Worm (Caenorhabditis elegans) whole organism, L3 larva: ENCODE results near the gene T06A10.2.

ENCODE experiments used
- R02D3.7 ChIP-seq: fragments of 150-350 bp; optimal IDR thresholded peaks from 2 replicates; lab custom pipeline; 2014; ENCODE audit warnings: missing biosample characterization, missing genetic modification characterization
- ZK546.5 ChIP-seq: sonication (generic microtip); optimal IDR thresholded peaks from 2 replicates; lab custom pipeline; 2017; ENCODE audit warnings: missing biosample characterization, missing genetic modification characterization
- aly-2 ChIP-seq: fragments of 150-350 bp; optimal IDR thresholded peaks from 2 replicates; lab custom pipeline; 2014; ENCODE audit warnings: missing biosample characterization, missing genetic modification characterization
- ama-1 ChIP-seq: fragments of 150-350 bp; optimal IDR thresholded peaks from 2 replicates; lab custom pipeline; 2018
- ceh-16 ChIP-seq: sonication (generic microtip); optimal IDR thresholded peaks from 2 replicates; lab custom pipeline; 2017; ENCODE audit warnings: missing biosample characterization, missing genetic modification characterization
- ceh-28 ChIP-seq: fragments of 150-350 bp; optimal IDR thresholded peaks from 2 replicates; lab custom pipeline; 2014; ENCODE audit warnings: missing biosample characterization, missing genetic modification reagents, missing genetic modification characterization
- ceh-82 ChIP-seq: fragments of 150-350 bp; optimal IDR thresholded peaks from 2 replicates; lab custom pipeline; 2014; ENCODE audit warnings: missing biosample characterization, missing genetic modification characterization
- ceh-9 ChIP-seq: sonication (generic microtip); optimal IDR thresholded peaks from 2 replicates; lab custom pipeline; 2018; ENCODE audit warnings: missing biosample characterization, missing genetic modification characterization
- daf-12 ChIP-seq: fragments of 150-350 bp; optimal IDR thresholded peaks from 2 replicates; lab custom pipeline; 2014; ENCODE audit warnings: missing biosample characterization, missing genetic modification reagents, missing genetic modification characterization
- egl-27 ChIP-seq: sonication (generic microtip); optimal IDR thresholded peaks from 4 replicates; lab custom pipeline; 2017; ENCODE audit warnings: missing biosample characterization, missing genetic modification reagents, missing genetic modification characterization
- egl-5 ChIP-seq: fragments of 150-350 bp; optimal IDR thresholded peaks from 2 replicates; lab custom pipeline; 2017; ENCODE audit warnings: missing biosample characterization, missing genetic modification reagents, missing genetic modification characterization, inconsistent platforms
- elt-1 ChIP-seq: fragments of 150-350 bp; optimal IDR thresholded peaks from 2 replicates; lab custom pipeline; 2014; ENCODE audit warnings: missing biosample characterization, missing genetic modification characterization
- elt-2 ChIP-seq: sonication (generic microtip); optimal IDR thresholded peaks from 2 replicates; lab custom pipeline; 2016; ENCODE audit warnings: missing genetic modification reagents, mild to moderate bottlenecking, missing genetic modification characterization, missing compliant biosample characterization
- fkh-10 ChIP-seq: sonication (generic microtip); optimal IDR thresholded peaks from 2 replicates; lab custom pipeline; 2017; ENCODE audit warnings: missing biosample characterization, missing genetic modification reagents, missing genetic modification characterization
- fkh-2 ChIP-seq: fragments of 150-350 bp; optimal IDR thresholded peaks from 2 replicates; lab custom pipeline; 2014; ENCODE audit warnings: missing biosample characterization, missing genetic modification reagents, missing genetic modification characterization
- hmg-11 ChIP-seq: sonication (generic microtip); optimal IDR thresholded peaks from 2 replicates; lab custom pipeline; 2016; ENCODE audit warnings: missing genetic modification characterization, missing compliant biosample characterization
- jun-1 ChIP-seq: fragments of 150-350 bp; optimal IDR thresholded peaks from 2 replicates; lab custom pipeline; 2014; ENCODE audit warnings: missing biosample characterization, missing genetic modification reagents, missing genetic modification characterization
- lin-15B ChIP-seq: fragments of 150-350 bp; optimal IDR thresholded peaks from 2 replicates; lab custom pipeline; 2014; ENCODE audit warnings: missing biosample characterization, missing genetic modification characterization
- lin-39 ChIP-seq: fragments of 150-350 bp; optimal IDR thresholded peaks from 2 replicates; lab custom pipeline; 2018; ENCODE audit warnings: missing biosample characterization, missing genetic modification reagents, missing genetic modification characterization
- lsy-12 ChIP-seq: sonication (generic microtip); optimal IDR thresholded peaks from 2 replicates; lab custom pipeline; 2016; ENCODE audit warnings: mild to moderate bottlenecking, missing genetic modification characterization, missing compliant biosample characterization
- mml-1 ChIP-seq: fragments of 150-350 bp; sonication (generic microtip); optimal IDR thresholded peaks from 3 replicates; lab custom pipeline; 2014; ENCODE audit warnings: missing biosample characterization, missing genetic modification characterization
- nfya-1 ChIP-seq: sonication (generic microtip); optimal IDR thresholded peaks from 2 replicates; lab custom pipeline; 2017; ENCODE audit warnings: missing genetic modification characterization, mild to moderate bottlenecking, missing compliant biosample characterization, antibody characterized with exemption, moderate library complexity; ENCODE audit not compliant: insufficient read depth
- nhr-11 ChIP-seq: fragments of 150-350 bp; optimal IDR thresholded peaks from 2 replicates; lab custom pipeline; 2014; ENCODE audit warnings: missing biosample characterization, missing genetic modification characterization
- nhr-23 ChIP-seq: fragments of 150-350 bp; optimal IDR thresholded peaks from 2 replicates; lab custom pipeline; 2014; ENCODE audit warnings: missing biosample characterization, missing genetic modification reagents, missing genetic modification characterization
- nhr-237 ChIP-seq: fragments of 150-350 bp; optimal IDR thresholded peaks from 2 replicates; lab custom pipeline; 2014; ENCODE audit warnings: missing biosample characterization, missing genetic modification characterization
- nhr-25 ChIP-seq: sonication (generic microtip); optimal IDR thresholded peaks from 2 replicates; lab custom pipeline; 2017; ENCODE audit warnings: missing biosample characterization, missing genetic modification characterization
- nhr-28 ChIP-seq: fragments of 150-350 bp; optimal IDR thresholded peaks from 2 replicates; lab custom pipeline; 2014; ENCODE audit warnings: missing biosample characterization, missing genetic modification characterization
- nhr-67 ChIP-seq: fragments of 150-350 bp; optimal IDR thresholded peaks from 2 replicates; lab custom pipeline; 2014; ENCODE audit warnings: missing biosample characterization, missing genetic modification characterization
- nhr-76 ChIP-seq: fragments of 150-350 bp; sonication (generic microtip); optimal IDR thresholded peaks from 5 replicates; lab custom pipeline; 2014; ENCODE audit warnings: missing biosample characterization, missing genetic modification characterization
- nhr-77 ChIP-seq: fragments of 150-350 bp; optimal IDR thresholded peaks from 2 replicates; lab custom pipeline; 2014; ENCODE audit warnings: missing biosample characterization, missing genetic modification characterization
- pha-4 ChIP-seq: fragments of 150-350 bp; optimal IDR thresholded peaks from 2 replicates; lab custom pipeline; 2014; ENCODE audit warnings: missing biosample characterization, missing genetic modification reagents, missing genetic modification characterization
- pqm-1 ChIP-seq: fragments of 150-350 bp; optimal IDR thresholded peaks from 2 replicates; lab custom pipeline; 2017; ENCODE audit warnings: missing biosample characterization, missing genetic modification characterization, inconsistent platforms
- sea-2 ChIP-seq: fragments of 150-350 bp; sonication (generic microtip); optimal IDR thresholded peaks from 4 replicates; lab custom pipeline; 2014; ENCODE audit warnings: missing biosample characterization, missing genetic modification reagents, missing genetic modification characterization
- skn-1 ChIP-seq: fragments of 150-350 bp; optimal IDR thresholded peaks from 2 replicates; lab custom pipeline; 2014; ENCODE audit warnings: missing biosample characterization, missing genetic modification characterization
- snpc-4 ChIP-seq: fragments of 150-350 bp; optimal IDR thresholded peaks from 2 replicates; lab custom pipeline; 2014; ENCODE audit warnings: missing biosample characterization, missing genetic modification characterization
- tbx-2 ChIP-seq: sonication (generic microtip); optimal IDR thresholded peaks from 2 replicates; lab custom pipeline; 2016; ENCODE audit warnings: mild to moderate bottlenecking, missing genetic modification characterization, missing compliant biosample characterization
- unc-39 ChIP-seq: sonication (generic microtip); optimal IDR thresholded peaks from 4 replicates; lab custom pipeline; 2017; ENCODE audit warnings: missing biosample characterization, missing genetic modification characterization
- zag-1 ChIP-seq: fragments of 150-350 bp; optimal IDR thresholded peaks from 2 replicates; lab custom pipeline; 2014; ENCODE audit warnings: missing biosample characterization, missing genetic modification characterization
- ztf-4 ChIP-seq: fragments of 150-350 bp; optimal IDR thresholded peaks from 2 replicates; lab custom pipeline; 2014; ENCODE audit warnings: missing biosample characterization, missing genetic modification characterization

T06A10.2 gene

ce11 chrIV:16865487-16865886, 29.9 kb upstream of the T06A10.2 start, which contains the start of gene gtsf-1:
gtsf-1 (plus strand) TSS chrIV:16865840.
- peak; percentile 83 for TF ChIP-seq nfya-1
- TF ChIP-seq skn-1 (tag; lab: Kevin White, UChicago): peak; percentile 60
- peak; percentile 88 for TF ChIP-seq hmg-11 (tag; lab: Kevin White, UChicago)
- no peak for TF ChIP-seq ztf-4 (tag; lab: Kevin White, UChicago)
- TF ChIP-seq aly-2 (tag; lab: Kevin White, UChicago): no peak
- peak; percentile 60 for TF ChIP-seq nhr-25
- peak; percentile 65 for TF ChIP-seq egl-5 (tag; lab: Kevin White, UChicago)
- peak; percentile 42 for TF ChIP-seq tbx-2 (tag; lab: Kevin White, UChicago)
- peak; percentile 51 for TF ChIP-seq elt-2 (tag; lab: Kevin White, UChicago)
- peak; percentile 74 for TF ChIP-seq nhr-23 (tag; lab: Kevin White, UChicago)
- no peak for TF ChIP-seq unc-39 (tag; lab: Kevin White, UChicago)
- TF ChIP-seq ZK546.5 (tag; lab: Kevin White, UChicago): no peak
- TF ChIP-seq lsy-12 (tag; lab: Kevin White, UChicago): peak; percentile 17
- TF ChIP-seq ceh-82: peak; percentile 38
- TF ChIP-seq ama-1 (lab: Kevin White, UChicago): peak; percentile 54
- TF ChIP-seq fkh-10 (GFP tag; lab: Kevin White, UChicago): peak; percentile 16
- peak; percentile 23 for TF ChIP-seq pqm-1 (tag; lab: Kevin White, UChicago)
- peak; percentile 99 for TF ChIP-seq R02D3.7 (tag; lab: Kevin White, UChicago)
- TF ChIP-seq pha-4: peak; percentile 79
- TF ChIP-seq nhr-76 (tag; lab: Kevin White, UChicago): no peak
- peak; percentile 41 for TF ChIP-seq zag-1
- TF ChIP-seq jun-1 (tag; lab: Kevin White, UChicago): peak; percentile 47
- peak; percentile 56 for TF ChIP-seq snpc-4 (tag; lab: Kevin White, UChicago)
- peak; percentile 74 for TF ChIP-seq ceh-28 (tag; lab: Kevin White, UChicago)
- peak; percentile 88 for TF ChIP-seq lin-15B (tag; lab: Kevin White, UChicago)
- TF ChIP-seq ceh-16: no peak
- TF ChIP-seq lin-39 (tag; lab: Kevin White, UChicago): peak; percentile 90
- TF ChIP-seq, all 47 proteins: peak for 21

ce11 chrIV:16867223-16867622, 28.2 kb upstream of the T06A10.2 start, which contains the start of gene T06A10.107:
T06A10.107 (plus strand) TSS chrIV:16867523.
- no peak for TF ChIP-seq snpc-4 (tag; lab: Kevin White, UChicago)
- TF ChIP-seq elt-1: no peak

ce11 chrIV:16868900-16869299, 26.5 kb upstream of the T06A10.2 start, which contains the start of gene T06A10.106:
T06A10.106 (minus strand) TSS chrIV:16869000.
- TF ChIP-seq jun-1 (tag; lab: Kevin White, UChicago) (no peak), nhr-76 (tag; lab: Kevin White, UChicago) (no peak), elt-1 (no peak), ama-1 (lab: Kevin White, UChicago) (no peak), egl-27 (tag; lab: Kevin White, UChicago) (no peak), ceh-16 (no peak), nhr-237 (tag; lab: Kevin White, UChicago) (no peak), nhr-23 (tag; lab: Kevin White, UChicago) (no peak), nhr-77 (no peak), tbx-2 (tag; lab: Kevin White, UChicago) (no peak), R02D3.7 (tag; lab: Kevin White, UChicago) (no peak), fkh-10 (GFP tag; lab: Kevin White, UChicago) (no peak), mml-1 (tag; lab: Kevin White, UChicago) (no peak), zag-1 (no peak), snpc-4 (tag; lab: Kevin White, UChicago) (no peak), nhr-11 (no peak), hmg-11 (tag; lab: Kevin White, UChicago) (no peak), sea-2 (GFP tag; lab: Kevin White, UChicago) (no peak), nhr-28 (no peak), daf-12 (tag; lab: Kevin White, UChicago) (no peak)

ce11 chrIV:16888580-16888979, 6.8 kb upstream of the T06A10.2 start:
- TF ChIP-seq skn-1 (tag; lab: Kevin White, UChicago) (no peak), nhr-28 (no peak), ztf-4 (tag; lab: Kevin White, UChicago) (no peak), ceh-82 (no peak), elt-2 (tag; lab: Kevin White, UChicago) (no peak), nhr-237 (tag; lab: Kevin White, UChicago) (no peak), nhr-23 (tag; lab: Kevin White, UChicago) (no peak), pqm-1 (tag; lab: Kevin White, UChicago) (no peak), fkh-2 (tag; lab: Kevin White, UChicago) (no peak), ceh-28 (tag; lab: Kevin White, UChicago) (no peak), ceh-9 (tag; lab: Kevin White, UChicago) (no peak), nhr-67 (tag; lab: Kevin White, UChicago) (no peak)
